Fruit fly (Drosophila melanogaster) whole organism: Measurements from ENCODE around the gene Idh.

ENCODE experiments used
- CG8478 ChIP-seq: fragments of >200 bp; optimal IDR thresholded peaks from 2 replicates; lab custom pipeline; 2018; ENCODE audit warnings: inconsistent platforms
- Dll ChIP-seq: fragments of >200 bp; optimal IDR thresholded peaks from 2 replicates; lab custom pipeline; 2017
- psq ChIP-seq: fragments of >200 bp; optimal IDR thresholded peaks from 2 replicates; lab custom pipeline; 2017
- usp ChIP-seq: fragments of >200 bp; optimal IDR thresholded peaks from 2 replicates; lab custom pipeline; 2017; ENCODE audit warnings: missing biosample characterization, missing genetic modification characterization, mixed read lengths

- TF ChIP-seq Dll = no peak
- TF ChIP-seq usp (GFP tag; lab: Kevin White, UChicago) = no peak
- no peak for TF ChIP-seq CG8478 (lab: Kevin White, UChicago)
- TF ChIP-seq psq = no peak
Observed at dm6 chr3L:8306880-8307279, 53.8 kb downstream of the Idh start, which contains the start of gene Gr66a.
